Worm (Caenorhabditis elegans) whole organism, L4/young adult: ENCODE measurements around the gene F14H3.5.

Experiments used
- dao-5 ChIP-seq: sonication (generic microtip); optimal IDR thresholded peaks from 2 replicates; lab custom pipeline; 2016; ENCODE audit warnings: missing genotype, missing genetic modification characterization, moderate library complexity, missing compliant biosample characterization
- him-1 ChIP-seq: sonication (generic microtip); optimal IDR thresholded peaks from 2 replicates; lab custom pipeline; 2016; ENCODE audit warnings: missing genotype, missing genetic modification reagents, missing genetic modification characterization, missing compliant biosample characterization

ce11 chrV:16023051-16023450 is 33.8 kb downstream of the F14H3.5 start, which contains the start of gene cwc-15:
- TF ChIP-seq dao-5, result no peak
- TF ChIP-seq him-1, result no peak
